Fruit fly (Drosophila melanogaster): Measurements from ENCODE around the gene dysc.

dm6 chr3L:13878729-13879128 is 24.3 kb downstream of the dysc start, which contains the start of gene CG13737:
- TF ChIP-seq psq (optimal IDR thresholded peaks at IDR 0.05) (no peak), ttk (optimal IDR thresholded peaks at IDR 0.05) (no peak), Myc (optimal IDR thresholded peaks at IDR 0.05) (no peak), h (optimal IDR thresholded peaks at IDR 0.05) (no peak), Sin3A (optimal IDR thresholded peaks at IDR 0.05) (no peak), insv (optimal IDR thresholded peaks at IDR 0.05) (no peak)
